Fruit fly (Drosophila melanogaster): ENCODE data around the gene Frq1.

Gene Frq1

dm6 chrX:18207533-18207932, 52.4 kb downstream of the Frq1 start (continued):
- TF ChIP-seq slp2 (GFP tag; optimal IDR thresholded peaks at IDR 0.05) = no peak
- TF ChIP-seq CG6765 (GFP tag; optimal IDR thresholded peaks at IDR 0.05) = no peak
- TF ChIP-seq Oli (tag; optimal IDR thresholded peaks at IDR 0.05) = peak; percentile 26
- TF ChIP-seq CG10209 (GFP tag; optimal IDR thresholded peaks at IDR 0.05) = no peak
- peak; percentile 7 for TF ChIP-seq CG7556 (GFP tag; optimal IDR thresholded peaks at IDR 0.05)
- TF ChIP-seq gsb (GFP tag; IDR thresholded peaks at IDR 0.05) = no peak
- TF ChIP-seq CG11093 (GFP tag; IDR thresholded peaks at IDR 0.05) = no peak
- peak; percentile 38 for TF ChIP-seq nmo (GFP tag; optimal IDR thresholded peaks at IDR 0.05)
- no peak for TF ChIP-seq BtbVII (GFP tag; optimal IDR thresholded peaks at IDR 0.05)
- TF ChIP-seq CG8359 (GFP tag; optimal IDR thresholded peaks at IDR 0.05; ENCODE audit: borderline replicate concordance) = no peak
- TF ChIP-seq amos (GFP tag; IDR thresholded peaks at IDR 0.05; ENCODE audit: partially characterized antibody) = no peak
- TF ChIP-seq Dbx (GFP tag; IDR thresholded peaks at IDR 0.05) = no peak
- TF ChIP-seq HLH4C (GFP tag; IDR thresholded peaks at IDR 0.05; ENCODE audit: partially characterized antibody) = no peak
- peak; percentile 65 for TF ChIP-seq CG4404 (GFP tag; IDR thresholded peaks at IDR 0.05)
- TF ChIP-seq CG2202 (tag; optimal IDR thresholded peaks at IDR 0.05) = no peak
- no peak for TF ChIP-seq Dfd (GFP tag; optimal IDR thresholded peaks at IDR 0.05)
- TF ChIP-seq Awh (GFP tag; IDR thresholded peaks at IDR 0.05) = no peak
- peak; percentile 36 for TF ChIP-seq CoRest (tag; optimal IDR thresholded peaks at IDR 0.05)
- no peak for TF ChIP-seq CG3995 (GFP tag; optimal IDR thresholded peaks at IDR 0.05)
- TF ChIP-seq CG1792 (GFP tag; optimal IDR thresholded peaks at IDR 0.05) = no peak
- TF ChIP-seq sob (GFP tag; IDR thresholded peaks at IDR 0.05) = no peak
- TF ChIP-seq corto (GFP tag; optimal IDR thresholded peaks at IDR 0.05) = no peak
- TF ChIP-seq eve (GFP tag; optimal IDR thresholded peaks at IDR 0.05) = no peak
- TF ChIP-seq Sry-β (GFP tag; optimal IDR thresholded peaks at IDR 0.05) = no peak
- TF ChIP-seq Xbp1 (GFP tag; optimal IDR thresholded peaks at IDR 0.05) = no peak
- no peak for TF ChIP-seq Elba2 (GFP tag; optimal IDR thresholded peaks at IDR 0.05)
- TF ChIP-seq inv (GFP tag; IDR thresholded peaks at IDR 0.05; ENCODE audit: partially characterized antibody) = no peak
- TF ChIP-seq Gsc (GFP tag; IDR thresholded peaks at IDR 0.05) = no peak
- no peak for TF ChIP-seq wdn (GFP tag; IDR thresholded peaks at IDR 0.05)
- TF ChIP-seq tio (GFP tag; optimal IDR thresholded peaks at IDR 0.05) = no peak
- TF ChIP-seq nerfin-2 (GFP tag; IDR thresholded peaks at IDR 0.05; ENCODE audit: partially characterized antibody) = no peak
- no peak for TF ChIP-seq tna (GFP tag; IDR thresholded peaks at IDR 0.05; ENCODE audit: partially characterized antibody)
- TF ChIP-seq CG12744 (GFP tag; optimal IDR thresholded peaks at IDR 0.05) = no peak
- no peak for TF ChIP-seq gfzf (GFP tag; optimal IDR thresholded peaks at IDR 0.05)
- no peak for TF ChIP-seq Hr39 (optimal IDR thresholded peaks at IDR 0.05)
- peak; percentile 7 for TF ChIP-seq CG11504 (tag; optimal IDR thresholded peaks at IDR 0.05)
- TF ChIP-seq ato (GFP tag; IDR thresholded peaks at IDR 0.05; ENCODE audit: partially characterized antibody) = no peak
- TF ChIP-seq CG18262 (tag; optimal IDR thresholded peaks at IDR 0.05) = peak; percentile 84
- TF ChIP-seq Ssrp (tag; optimal IDR thresholded peaks at IDR 0.05) = peak; percentile 33
- no peak for TF ChIP-seq aop (GFP tag; IDR thresholded peaks at IDR 0.05)
- TF ChIP-seq CG16779 (GFP tag; IDR thresholded peaks at IDR 0.05) = no peak
- TF ChIP-seq HLHmδ (GFP tag; optimal IDR thresholded peaks at IDR 0.05) = no peak
- TF ChIP-seq ac (GFP tag; optimal IDR thresholded peaks at IDR 0.05) = no peak
- TF ChIP-seq CG31441 (GFP tag; IDR thresholded peaks at IDR 0.05) = peak; percentile 49; the same call in 1 of the 2 replicates
- TF ChIP-seq CG13296 (GFP tag; optimal IDR thresholded peaks at IDR 0.05) = no peak
- TF ChIP-seq CG3163 (GFP tag; optimal IDR thresholded peaks at IDR 0.05) = no peak
- TF ChIP-seq Nf-YB (GFP tag; optimal IDR thresholded peaks at IDR 0.05) = no peak
- TF ChIP-seq hbn (GFP tag; IDR thresholded peaks at IDR 0.05; ENCODE audit: partially characterized antibody) = no peak
- TF ChIP-seq CG10979 (tag; optimal IDR thresholded peaks at IDR 0.05) = peak; percentile 64
- no peak for TF ChIP-seq Sry-δ (GFP tag; optimal IDR thresholded peaks at IDR 0.05)
- TF ChIP-seq CG6254 (GFP tag; optimal IDR thresholded peaks at IDR 0.05) = no peak

Data from whole organism, embryonic.